Fruit fly (Drosophila melanogaster) whole organism, wandering third instar larva: ENCODE measurements around the gene CG4025.
A peak's percentile ranks its signal among the peaks of the same experiment; 100 is the strongest.

ENCODE experiments used
- CG32264 ChIP-seq: fragments of 200-800 bp; sonication (Bioruptor generic); optimal IDR thresholded peaks from 2 replicates; lab custom pipeline; 2016; ENCODE audit warnings: missing biosample characterization, missing genetic modification characterization
- CG9705 ChIP-seq: fragments of 200-800 bp; sonication (Bioruptor generic); optimal IDR thresholded peaks from 2 replicates; lab custom pipeline; 2018; ENCODE audit warnings: missing biosample characterization, mild to moderate bottlenecking, missing genetic modification characterization
- CrebA ChIP-seq: fragments of 200-800 bp; sonication (Bioruptor generic); optimal IDR thresholded peaks from 2 replicates; lab custom pipeline; 2016; ENCODE audit warnings: missing biosample characterization, mild to moderate bottlenecking, missing genetic modification characterization, borderline replicate concordance
- Dfd ChIP-seq: fragments of >200 bp; optimal IDR thresholded peaks from 2 replicates; lab custom pipeline; 2017; ENCODE audit warnings: missing biosample characterization, missing genetic modification characterization
- GATAd ChIP-seq: sonication (Bioruptor generic); optimal IDR thresholded peaks from 2 replicates; lab custom pipeline; 2016; ENCODE audit warnings: missing biosample characterization, missing genetic modification characterization
- HLH106 ChIP-seq: fragments of 200-800 bp; optimal IDR thresholded peaks from 3 replicates; lab custom pipeline; 2019; ENCODE audit warnings: missing biosample characterization, mild to moderate bottlenecking, missing genetic modification characterization, moderate library complexity
- Hnf4 ChIP-seq: fragments of 200-800 bp; sonication (Bioruptor generic); optimal IDR thresholded peaks from 2 replicates; lab custom pipeline; 2016; ENCODE audit warnings: missing biosample characterization, mild to moderate bottlenecking, missing genetic modification characterization
- Hr78 ChIP-seq: fragments of >200 bp; optimal IDR thresholded peaks from 2 replicates; lab custom pipeline; 2017; ENCODE audit warnings: missing biosample characterization, missing genetic modification characterization
- Hr83 ChIP-seq: fragments of 200-300 bp; sonication (Bioruptor generic); optimal IDR thresholded peaks from 2 replicates; lab custom pipeline; 2016; ENCODE audit warnings: missing biosample characterization, mild to moderate bottlenecking, missing genetic modification characterization, moderate library complexity; ENCODE audit not compliant: poor library complexity, severe bottlenecking
- Jra ChIP-seq: sonication (Bioruptor generic); optimal IDR thresholded peaks from 2 replicates; lab custom pipeline; 2016; ENCODE audit warnings: missing biosample characterization, missing genetic modification characterization
- Mio ChIP-seq: sonication (Bioruptor generic); optimal IDR thresholded peaks from 2 replicates; lab custom pipeline; 2016; ENCODE audit warnings: missing biosample characterization, missing genetic modification characterization
- Myc ChIP-seq: fragments of >200 bp; optimal IDR thresholded peaks from 2 replicates; lab custom pipeline; 2017
- N ChIP-seq: fragments of >200 bp; optimal IDR thresholded peaks from 2 replicates; lab custom pipeline; 2018; ENCODE audit warnings: missing biosample characterization, missing external identifiers, missing genetic modification characterization
- OdsH ChIP-seq: fragments of 200-800 bp; sonication (Bioruptor generic); optimal IDR thresholded peaks from 2 replicates; lab custom pipeline; 2016; ENCODE audit warnings: missing biosample characterization, mild to moderate bottlenecking, missing genetic modification characterization
- Rel ChIP-seq, 2 experiments: fragments of 200-800 bp; sonication (Bioruptor generic) in 1 of 2; optimal IDR thresholded peaks; 2 replicates in 1 of 2; 3 replicates in 1 of 2; lab custom pipeline; 2016 to 2019; ENCODE audit warnings: mild to moderate bottlenecking in 2 of 2, missing biosample characterization in 2 of 2, missing genetic modification characterization in 2 of 2, moderate library complexity in 1 of 2
- Sp1 ChIP-seq: fragments of 200-800 bp; sonication (Bioruptor generic); optimal IDR thresholded peaks from 3 replicates; lab custom pipeline; 2019; ENCODE audit warnings: missing biosample characterization, mild to moderate bottlenecking, missing genetic modification characterization, moderate library complexity
- Vsx2 ChIP-seq: fragments of 200-300, 225-300 bp; sonication (Bioruptor generic); optimal IDR thresholded peaks from 2 replicates; lab custom pipeline; 2018; ENCODE audit warnings: missing biosample characterization, missing genetic modification characterization; ENCODE audit not compliant: partially characterized antibody
- br ChIP-seq: fragments of 200-800 bp; sonication (Bioruptor generic); optimal IDR thresholded peaks from 2 replicates; lab custom pipeline; 2016; ENCODE audit warnings: missing biosample characterization, missing genetic modification characterization
- dl ChIP-seq, 2 experiments: fragments of 175-275, 200-275 bp in 1 of 2; fragments of 200-275 bp in 1 of 2; sonication (Bioruptor generic); optimal IDR thresholded peaks; lab custom pipeline; 2018; ENCODE audit warnings: mild to moderate bottlenecking in 2 of 2, missing biosample characterization in 2 of 2, missing genetic modification characterization in 2 of 2, moderate library complexity in 2 of 2; ENCODE audit not compliant: partially characterized antibody in 2 of 2, insufficient read depth in 1 of 2
- dmrt93B ChIP-seq: fragments of 200-800 bp; sonication (Bioruptor generic); optimal IDR thresholded peaks from 2 replicates; lab custom pipeline; 2018; ENCODE audit warnings: missing biosample characterization, mild to moderate bottlenecking, missing genetic modification characterization
- dsf ChIP-seq: sonication (Bioruptor generic); optimal IDR thresholded peaks from 2 replicates; lab custom pipeline; 2016; ENCODE audit warnings: missing biosample characterization, missing genetic modification characterization, borderline replicate concordance
- ey ChIP-seq: fragments of 200-800 bp; sonication (Bioruptor generic); optimal IDR thresholded peaks from 2 replicates; lab custom pipeline; 2016; ENCODE audit warnings: missing biosample characterization, missing genetic modification characterization
- foxo ChIP-seq, 2 experiments: fragments of 200-800 bp; sonication (Bioruptor generic); optimal IDR thresholded peaks; 2 replicates in 1 of 2; 3 replicates in 1 of 2; lab custom pipeline; 2016 to 2017; ENCODE audit warnings: missing biosample characterization in 2 of 2, missing genetic modification characterization in 2 of 2
- fru ChIP-seq: fragments of 200-800 bp; sonication (Bioruptor generic); optimal IDR thresholded peaks from 3 replicates; lab custom pipeline; 2016; ENCODE audit warnings: missing biosample characterization, mild to moderate bottlenecking, missing genetic modification characterization
- h ChIP-seq: fragments of 200-800 bp; sonication (Bioruptor generic); optimal IDR thresholded peaks from 3 replicates; lab custom pipeline; 2016; ENCODE audit warnings: missing biosample characterization, mild to moderate bottlenecking, missing genetic modification characterization
- jim ChIP-seq: fragments of 175-275, 200-325 bp; sonication (Bioruptor generic); optimal IDR thresholded peaks from 2 replicates; lab custom pipeline; 2016; ENCODE audit warnings: missing biosample characterization, mild to moderate bottlenecking, missing genetic modification characterization
- lola ChIP-seq: fragments of >200 bp; optimal IDR thresholded peaks from 2 replicates; lab custom pipeline; 2017; ENCODE audit warnings: missing biosample characterization, missing genetic modification characterization
- psq ChIP-seq: fragments of 200-800 bp; sonication (Bioruptor generic); optimal IDR thresholded peaks from 3 replicates; lab custom pipeline; 2017; ENCODE audit warnings: missing biosample characterization, mild to moderate bottlenecking, missing genetic modification characterization, moderate library complexity
- rgr ChIP-seq: fragments of 200-800 bp; sonication (Bioruptor generic); optimal IDR thresholded peaks from 3 replicates; lab custom pipeline; 2016; ENCODE audit warnings: missing biosample characterization, mild to moderate bottlenecking, missing genetic modification characterization
- sage ChIP-seq: fragments of 200-800 bp; sonication (Bioruptor generic); optimal IDR thresholded peaks from 2 replicates; lab custom pipeline; 2016; ENCODE audit warnings: missing biosample characterization, mild to moderate bottlenecking, missing genetic modification characterization
- sv ChIP-seq: fragments of 200-800 bp; sonication (Bioruptor generic); optimal IDR thresholded peaks from 3 replicates; lab custom pipeline; 2016; ENCODE audit warnings: missing biosample characterization, missing genetic modification characterization
- tai ChIP-seq: sonication (Bioruptor generic); optimal IDR thresholded peaks from 2 replicates; lab custom pipeline; 2016; ENCODE audit warnings: missing biosample characterization, missing genetic modification characterization
- woc ChIP-seq: sonication (Bioruptor generic); optimal IDR thresholded peaks from 2 replicates; lab custom pipeline; 2016; ENCODE audit warnings: missing biosample characterization, mild to moderate bottlenecking, missing genetic modification characterization

The CG4025 gene

dm6 chrX:2036383-2036782 is 40.4 kb upstream of the CG4025 start:
- TF ChIP-seq Sp1 (GFP tag; lab: Kevin White, UChicago) (no peak), Vsx2 (GFP tag; lab: Kevin White, UChicago) (no peak), OdsH (GFP tag; lab: Kevin White, UChicago) (no peak), tai (GFP tag; lab: Kevin White, UChicago) (no peak), ey (GFP tag; lab: Kevin White, UChicago) (no peak), dl (GFP tag; optimal IDR thresholded peaks at IDR 0.05; lab: Kevin White, UChicago; ENCODE audit: insufficient read depth in 1 of 2, partially characterized antibody in 2 of 2) (no peak), woc (GFP tag; lab: Kevin White, UChicago) (no peak), Dfd (GFP tag; lab: Kevin White, UChicago) (no peak), sage (no peak), N (GFP tag; lab: Kevin White, UChicago) (no peak), br (GFP tag; lab: Kevin White, UChicago) (no peak)

DNA sequence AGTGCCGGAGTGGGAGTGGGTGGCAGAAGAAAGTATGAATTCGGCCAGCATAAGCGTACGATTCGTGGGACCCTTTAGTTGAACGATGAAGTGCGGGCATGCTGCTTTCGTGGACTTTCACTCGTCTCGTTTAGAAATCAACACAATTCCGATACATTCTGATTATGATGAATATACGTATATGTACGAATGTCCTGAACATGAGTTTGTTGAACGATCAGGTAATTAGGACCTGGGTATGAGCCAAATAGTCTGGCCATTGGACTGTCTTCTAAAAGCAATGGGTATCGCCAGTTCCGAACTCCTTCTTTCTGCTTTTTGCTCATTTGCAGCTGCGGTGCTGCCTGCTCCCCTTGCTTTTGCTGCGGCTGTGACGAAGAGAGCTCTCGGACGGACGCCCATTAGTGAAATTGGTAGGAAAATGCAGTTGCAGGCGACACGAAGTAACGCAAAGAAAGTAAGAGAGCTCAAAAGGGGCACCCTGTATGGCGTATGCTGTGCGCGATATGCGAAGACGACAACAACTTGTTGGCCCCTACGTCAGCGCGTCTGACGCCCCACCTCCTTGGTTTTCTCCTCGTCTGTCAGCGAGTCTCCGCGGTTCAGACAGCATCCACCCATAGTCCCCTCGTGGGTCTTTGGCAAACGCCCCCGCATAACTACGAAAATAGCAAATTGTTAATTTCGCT is 39.8 kb upstream of the CG4025 start:
- peak; percentile 11 for TF ChIP-seq psq (GFP tag; lab: Kevin White, UChicago)
- no peak for TF ChIP-seq lola (GFP tag; lab: Kevin White, UChicago)
- no peak for TF ChIP-seq Myc (lab: Kevin White, UChicago)
- TF ChIP-seq CrebA (GFP tag; lab: Kevin White, UChicago): no peak
- peak; percentile 10 for TF ChIP-seq br (GFP tag; lab: Kevin White, UChicago)
- TF ChIP-seq HLH106 (tag; lab: Kevin White, UChicago): peak; percentile 5
- peak; percentile 40 for TF ChIP-seq fru (GFP tag; lab: Kevin White, UChicago)
- peak; percentile 50 for TF ChIP-seq woc (GFP tag; lab: Kevin White, UChicago)
- TF ChIP-seq Hr83 (GFP tag; lab: Kevin White, UChicago): no peak
- peak in 1 of 2 experiments; percentile 14 for TF ChIP-seq foxo (GFP tag; optimal IDR thresholded peaks at IDR 0.05; lab: Kevin White, UChicago)

DNA sequence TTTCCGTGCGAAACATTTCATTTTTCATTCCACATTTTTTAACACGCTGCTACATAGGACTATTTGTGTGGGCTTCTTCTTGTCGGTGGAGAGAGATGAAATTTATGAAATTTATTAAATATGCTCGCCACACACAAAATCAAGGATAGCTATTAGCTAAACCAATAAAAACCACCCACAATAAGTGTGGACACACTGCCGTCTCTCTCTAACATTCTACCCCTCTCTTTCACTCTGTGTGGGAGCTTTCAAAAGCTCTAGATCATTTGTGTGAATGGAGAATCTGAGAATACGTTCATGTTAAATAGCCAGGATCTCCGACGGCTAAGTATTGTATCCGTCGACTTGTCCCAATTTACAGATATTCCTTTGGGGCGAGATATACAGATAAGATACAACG is 39.2 kb upstream of the CG4025 start:
- TF ChIP-seq HLH106 (tag; lab: Kevin White, UChicago): no peak
- no peak for TF ChIP-seq sv (GFP tag; lab: Kevin White, UChicago)
- TF ChIP-seq psq (GFP tag; lab: Kevin White, UChicago): no peak
- no peak for TF ChIP-seq Hr78 (GFP tag; lab: Kevin White, UChicago)

DNA sequence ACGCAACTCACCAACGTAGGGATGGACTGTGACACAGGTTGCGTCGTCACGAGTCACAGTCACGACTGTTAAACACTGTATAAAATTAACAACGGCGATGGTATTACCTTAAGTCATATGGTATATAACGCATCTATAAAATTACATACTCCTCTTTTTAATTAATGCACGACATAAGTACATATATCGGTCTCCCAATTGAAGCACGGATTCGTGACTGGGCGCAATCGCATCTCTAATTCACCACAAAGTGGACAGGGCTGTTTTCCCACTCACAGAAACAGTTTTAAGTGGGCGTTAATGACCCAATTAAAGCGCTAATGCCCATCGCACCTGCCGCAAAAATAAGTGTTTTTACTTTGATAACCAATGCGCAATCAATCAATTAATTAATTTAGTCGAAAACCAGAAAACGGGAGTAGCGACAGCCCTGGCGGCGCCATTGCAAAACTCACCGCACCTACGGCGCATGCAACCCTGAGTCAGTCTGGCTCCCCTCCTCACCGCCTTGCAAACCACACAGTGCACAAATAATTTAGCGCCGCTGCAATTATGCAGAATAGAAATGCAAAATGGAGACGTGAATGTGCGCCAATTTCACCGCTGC is 35.4 kb upstream of the CG4025 start, which contains the start of gene CG4313:
TSS of gene CG4313 (plus strand) at position 557 of the 607 bp plus-strand sequence.
- TF ChIP-seq Dfd (GFP tag; lab: Kevin White, UChicago): no peak
- TF ChIP-seq Hnf4 (GFP tag; lab: Kevin White, UChicago): peak; percentile 68
- no peak for TF ChIP-seq dsf
- peak; percentile 60 for TF ChIP-seq dmrt93B (GFP tag; lab: Kevin White, UChicago)
- no peak for TF ChIP-seq N (GFP tag; lab: Kevin White, UChicago)
- TF ChIP-seq GATAd (GFP tag; lab: Kevin White, UChicago): peak; percentile 33
- no peak for TF ChIP-seq Mio (GFP tag; lab: Kevin White, UChicago)
- TF ChIP-seq h: peak; percentile 81
- TF ChIP-seq CG9705: peak; percentile 64
- peak; percentile 67 for TF ChIP-seq rgr (GFP tag; lab: Kevin White, UChicago)
- TF ChIP-seq foxo (GFP tag; optimal IDR thresholded peaks at IDR 0.05; lab: Kevin White, UChicago): peak in 1 of 2 experiments; percentile 81
- TF ChIP-seq woc (GFP tag; lab: Kevin White, UChicago): peak; percentile 82
- peak; percentile 54 for TF ChIP-seq sv (GFP tag; lab: Kevin White, UChicago)
- TF ChIP-seq Myc (lab: Kevin White, UChicago): peak; percentile 89
- no peak for TF ChIP-seq jim
- TF ChIP-seq ey (GFP tag; lab: Kevin White, UChicago): peak; percentile 72
- peak; percentile 76 for TF ChIP-seq Jra
- TF ChIP-seq OdsH (GFP tag; lab: Kevin White, UChicago): peak; percentile 67
- no peak for TF ChIP-seq CG32264 (GFP tag; lab: Kevin White, UChicago)
- no peak for TF ChIP-seq Rel (GFP tag; optimal IDR thresholded peaks at IDR 0.05; lab: Kevin White, UChicago)
- TF ChIP-seq Rel (tag; optimal IDR thresholded peaks at IDR 0.05; lab: Kevin White, UChicago): peak; percentile 28
- no peak for TF ChIP-seq tai (GFP tag; lab: Kevin White, UChicago)
- no peak for TF ChIP-seq Hr83 (GFP tag; lab: Kevin White, UChicago)
- TF ChIP-seq HLH106 (tag; lab: Kevin White, UChicago): peak; percentile 80
- peak; percentile 74 for TF ChIP-seq Sp1 (GFP tag; lab: Kevin White, UChicago)
- TF ChIP-seq psq (GFP tag; lab: Kevin White, UChicago): peak; percentile 60
- TF ChIP-seq CrebA (GFP tag; lab: Kevin White, UChicago): no peak
- TF ChIP-seq fru (GFP tag; lab: Kevin White, UChicago): peak; percentile 80
- TF ChIP-seq br (GFP tag; lab: Kevin White, UChicago): peak; percentile 75
- TF ChIP-seq sage: peak; percentile 41
